Worm (Caenorhabditis elegans) whole organism, midembryonic: ENCODE measurements around the gene F53H1.3.
"Not testable (repeated sequence)": the region's sequence is repeated elsewhere in the genome, so short reads cannot be mapped to it uniquely, and the experiment has no call there.

Experiments
- T22C8.4 ChIP-seq: fragments of 200-800 bp; sonication (Bioruptor generic); IDR thresholded peaks from 2 replicates; pipeline ENCODE4 v1.3.6; 2022; ENCODE audit warnings: missing genetic modification characterization, missing compliant biosample characterization
- cog-1 ChIP-seq: sonication (generic microtip); optimal IDR thresholded peaks from 2 replicates; lab custom pipeline; 2016; ENCODE audit warnings: missing genetic modification characterization, missing compliant biosample characterization
- flt-1 ChIP-seq: fragments of 200-800 bp; sonication (Bioruptor generic); IDR thresholded peaks from 2 replicates; pipeline ENCODE4 v1.3.6; 2022; ENCODE audit warnings: missing genetic modification characterization, missing compliant biosample characterization
- klf-2 ChIP-seq: fragments of 200-800 bp; sonication (Bioruptor generic); conservative IDR thresholded peaks from 2 replicates; pipeline ENCODE4 v1.3.6; 2022; ENCODE audit warnings: missing genetic modification reagents, missing genetic modification characterization, missing compliant biosample characterization
- med-1 ChIP-seq: sonication (generic microtip); optimal IDR thresholded peaks from 2 replicates; lab custom pipeline; 2017; ENCODE audit warnings: missing genetic modification characterization, mild to moderate bottlenecking, missing compliant biosample characterization, antibody characterized with exemption, missing genetic modification reagents; ENCODE audit not compliant: insufficient read depth
- ref-1 ChIP-seq: fragments of 200-800 bp; sonication (Bioruptor generic); conservative IDR thresholded peaks from 2 replicates; pipeline ENCODE4 v1.3.6; 2022; ENCODE audit warnings: missing genetic modification reagents, missing genetic modification characterization, missing compliant biosample characterization
- tab-1 ChIP-seq: fragments of 200-800 bp; sonication (Bioruptor generic); IDR thresholded peaks from 2 replicates; pipeline ENCODE4 v1.3.6; 2022; ENCODE audit warnings: missing genetic modification characterization, missing compliant biosample characterization
- ztf-23 ChIP-seq: fragments of 200-800 bp; sonication (Bioruptor generic); IDR thresholded peaks from 2 replicates; pipeline ENCODE4 v1.3.6; 2022; ENCODE audit warnings: missing genetic modification reagents, missing genetic modification characterization, missing compliant biosample characterization
- ztf-29 ChIP-seq: fragments of 200-800 bp; sonication (Bioruptor generic); IDR thresholded peaks from 2 replicates; pipeline ENCODE4 v1.3.6; 2022; ENCODE audit warnings: missing genetic modification reagents, missing genetic modification characterization, missing compliant biosample characterization

The F53H1.3 gene

DNA sequence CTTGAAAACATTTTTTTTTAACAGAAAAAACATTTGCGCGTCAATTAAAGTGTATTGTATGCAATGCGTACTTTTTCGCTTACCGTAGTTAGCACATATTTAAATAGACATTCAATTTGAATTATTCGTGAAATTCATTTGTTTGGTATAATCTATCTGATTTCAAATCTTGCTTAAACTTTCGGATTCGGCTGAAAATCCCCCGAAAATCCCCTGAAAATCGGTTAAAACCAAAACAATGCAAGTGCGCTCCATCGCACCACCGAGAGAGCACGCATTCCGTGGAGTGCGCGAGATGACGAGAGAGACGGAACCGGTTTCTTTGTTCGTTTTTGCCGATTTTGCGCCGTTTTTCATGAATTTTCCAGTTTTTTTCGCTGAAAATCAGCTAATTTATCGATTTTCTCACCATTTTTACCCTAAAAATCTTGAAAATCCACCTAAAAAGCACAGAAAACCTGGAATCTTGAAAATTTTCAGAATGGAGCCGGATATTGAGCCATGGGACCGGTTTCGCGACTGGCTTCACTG, at the start of gene F53H1.3:
Gene F53H1.3 (plus strand): TSS at position 481 of the 531 bp plus-strand sequence.
- TF ChIP-seq T22C8.4 (GFP tag; lab: Robert Waterston, UW) (no peak), ref-1 (GFP tag; lab: Robert Waterston, UW) (no peak), cog-1 (tag; lab: Kevin White, UChicago) (no peak), ztf-29 (no peak), klf-2 (GFP tag; lab: Robert Waterston, UW) (no peak), med-1 (no peak), flt-1 (GFP tag; lab: Robert Waterston, UW) (no peak), tab-1 (no peak), ztf-23 (GFP tag; lab: Robert Waterston, UW) (no peak)

DNA sequence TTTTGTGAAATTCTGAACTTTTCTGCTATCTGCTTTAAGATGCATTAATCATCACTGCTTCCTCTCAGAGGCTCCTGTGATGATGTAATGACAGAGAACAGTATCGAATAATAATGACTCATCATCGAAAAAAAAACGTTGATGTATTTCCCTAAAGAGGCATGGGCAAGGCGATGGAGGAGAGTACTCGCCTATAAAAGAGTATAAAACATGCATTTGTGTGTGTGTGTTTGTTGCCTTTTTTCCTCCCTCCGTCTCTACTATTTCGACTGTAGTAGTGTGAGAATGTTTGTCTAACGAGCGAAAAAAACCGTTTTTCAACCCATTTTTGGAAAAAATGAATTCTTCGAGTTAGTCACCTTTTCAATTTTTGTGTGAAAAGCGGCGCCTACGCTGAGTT, 44.1 kb upstream of the F53H1.3 start:
- no peak for TF ChIP-seq tab-1
- TF ChIP-seq med-1 = no peak
- TF ChIP-seq ref-1 (GFP tag; lab: Robert Waterston, UW) = no peak
- no peak for TF ChIP-seq klf-2 (GFP tag; lab: Robert Waterston, UW)
- no peak for TF ChIP-seq flt-1 (GFP tag; lab: Robert Waterston, UW)
- no peak for TF ChIP-seq cog-1 (tag; lab: Kevin White, UChicago)
- TF ChIP-seq ztf-23 (GFP tag; lab: Robert Waterston, UW) = no peak
- TF ChIP-seq T22C8.4 (GFP tag; lab: Robert Waterston, UW) = no peak
- TF ChIP-seq ztf-29 = no peak

DNA sequence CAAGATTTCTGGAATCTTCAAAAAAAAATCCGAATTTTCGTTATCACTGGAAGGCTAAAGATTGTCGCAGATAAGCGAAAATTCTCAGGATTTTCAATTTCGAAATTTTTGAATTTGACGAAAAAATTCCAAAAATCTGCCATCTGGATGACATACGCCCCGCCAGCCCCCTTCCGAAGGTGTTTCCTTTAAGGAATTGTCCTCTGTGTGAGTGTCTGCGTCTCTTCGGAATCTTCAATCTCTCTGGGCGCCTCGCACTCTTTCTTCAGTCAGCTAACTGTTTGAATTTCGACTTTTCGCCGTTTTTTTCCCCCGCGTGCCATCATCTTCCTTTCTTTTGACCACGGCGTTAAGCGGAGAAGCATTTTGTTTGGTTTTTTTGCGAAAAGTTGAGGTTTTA, 42.4 kb upstream of the F53H1.3 start:
- TF ChIP-seq klf-2 (GFP tag; lab: Robert Waterston, UW) (no peak), T22C8.4 (GFP tag; lab: Robert Waterston, UW) (no peak), flt-1 (GFP tag; lab: Robert Waterston, UW) (no peak), tab-1 (no peak), ztf-23 (GFP tag; lab: Robert Waterston, UW) (no peak), med-1 (no peak), cog-1 (tag; lab: Kevin White, UChicago) (no peak), ref-1 (GFP tag; lab: Robert Waterston, UW) (no peak), ztf-29 (no peak)

ce11 chrIV:1289327-1289726, 39.6 kb upstream of the F53H1.3 start, which contains the start of gene plst-1:
Gene plst-1 (plus strand): TSS chrIV:1289627.
- TF ChIP-seq tab-1 (no peak), ztf-29 (no peak)

- TF ChIP-seq ref-1 (GFP tag; lab: Robert Waterston, UW) = no peak
- TF ChIP-seq med-1 = no peak
- TF ChIP-seq tab-1 = no peak
- no peak for TF ChIP-seq ztf-23 (GFP tag; lab: Robert Waterston, UW)
- TF ChIP-seq klf-2 (GFP tag; lab: Robert Waterston, UW) = no peak
- TF ChIP-seq T22C8.4 (GFP tag; lab: Robert Waterston, UW) = no peak
These were observed 30.0 kb upstream of the F53H1.3 start for ce11 chrIV:1298984-1299383.

DNA sequence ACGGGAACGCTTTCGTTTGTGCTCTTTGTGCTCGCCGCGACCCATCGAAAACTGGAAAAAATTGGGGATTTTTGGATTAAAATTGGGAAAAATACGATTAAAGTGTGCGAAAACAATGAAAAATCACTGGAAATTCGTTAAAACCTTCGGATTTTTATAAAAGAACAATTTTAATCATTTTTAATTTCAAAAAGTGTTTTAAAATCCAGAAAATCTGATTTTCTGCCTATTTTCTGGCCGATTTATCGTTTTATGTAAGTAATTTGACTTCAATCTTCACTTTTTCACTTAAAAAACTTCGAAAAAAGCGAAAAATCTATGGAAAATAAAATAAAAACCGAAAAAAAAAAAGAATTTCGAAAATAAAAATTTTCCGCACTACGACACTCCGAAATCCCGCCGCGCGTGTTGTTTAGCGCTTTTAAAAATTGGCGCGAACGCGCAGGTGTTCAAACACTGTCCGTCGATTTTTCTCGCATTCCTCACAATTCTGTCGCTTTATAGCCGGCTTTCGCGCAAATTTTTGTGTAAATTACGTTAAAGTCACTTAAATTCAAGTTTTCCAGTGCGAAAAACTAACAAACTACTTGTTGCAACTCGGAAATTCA, 19.3 kb upstream of the F53H1.3 start, which contains the start of the genes ddx-46 and F53H1.4:
Gene ddx-46 (minus strand): TSS at position 51 of the 608 bp plus-strand sequence.
Gene F53H1.4 (plus strand): TSS at position 567 of the 608 bp plus-strand sequence.
- TF ChIP-seq flt-1 (GFP tag; lab: Robert Waterston, UW) (0 out of 2 replicates have a peak, but pooled peaks have one; percentile 18), ref-1 (GFP tag; lab: Robert Waterston, UW) (no peak)

ce11 chrIV:1310337-1310736, 18.6 kb upstream of the F53H1.3 start:
- TF ChIP-seq cog-1 (tag; lab: Kevin White, UChicago) (no peak), tab-1 (no peak), flt-1 (GFP tag; lab: Robert Waterston, UW) (no peak), ztf-29 (no peak), med-1 (no peak), klf-2 (GFP tag; lab: Robert Waterston, UW) (no peak), T22C8.4 (GFP tag; lab: Robert Waterston, UW) (no peak), ztf-23 (GFP tag; lab: Robert Waterston, UW) (no peak), ref-1 (GFP tag; lab: Robert Waterston, UW) (no peak)

DNA sequence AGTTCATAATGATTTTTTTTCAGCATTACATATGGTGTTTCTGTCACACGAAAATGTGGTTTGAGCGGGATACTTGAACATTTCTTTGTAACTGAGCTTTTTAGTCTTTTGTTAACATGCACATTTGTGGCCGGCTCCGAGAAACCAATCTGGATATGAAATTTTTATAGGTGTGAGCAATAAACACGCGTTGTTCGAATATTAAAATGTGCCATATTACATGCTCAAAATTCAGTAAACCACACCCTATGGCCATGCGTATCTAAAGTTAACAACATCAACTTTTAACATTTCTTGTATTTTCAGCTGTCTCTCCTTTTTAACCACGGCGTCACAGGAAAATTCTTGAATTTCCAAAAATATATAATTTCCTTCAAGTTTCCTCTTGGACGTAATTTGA, 11.8 kb downstream of the F53H1.3 start, which contains the start of gene F58F6.6:
Gene F58F6.6 (plus strand): TSS at position 301 of the 400 bp plus-strand sequence.
- not testable (repeated sequence) for TF ChIP-seq ztf-23 (GFP tag; lab: Robert Waterston, UW); klf-2 (GFP tag; lab: Robert Waterston, UW); tab-1

DNA sequence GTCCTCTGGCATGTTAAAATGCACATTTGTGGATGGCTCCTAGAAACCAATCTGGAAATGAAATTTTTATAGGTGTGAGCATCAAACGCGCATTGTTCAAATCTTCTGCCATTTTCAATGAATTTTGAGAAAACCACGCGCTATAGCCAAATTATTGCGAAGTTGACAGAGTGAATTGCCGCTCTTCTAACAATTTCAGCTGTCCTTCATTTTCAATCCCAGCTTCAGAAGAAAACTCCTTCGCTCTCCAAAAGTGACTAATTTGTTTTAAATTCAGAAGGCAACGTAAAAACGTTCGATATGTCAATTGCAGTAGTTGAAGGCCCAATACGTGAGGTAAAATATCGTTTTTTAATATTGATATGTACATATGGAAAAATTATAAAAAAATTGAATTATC, 14.4 kb downstream of the F53H1.3 start, which contains the start of gene F58F6.5:
Gene F58F6.5 (plus strand): TSS at position 301 of the 400 bp plus-strand sequence.
- TF ChIP-seq cog-1 (tag; lab: Kevin White, UChicago); ref-1 (GFP tag; lab: Robert Waterston, UW); med-1: not testable (repeated sequence)

- no peak for TF ChIP-seq cog-1 (tag; lab: Kevin White, UChicago)
- no peak for TF ChIP-seq T22C8.4 (GFP tag; lab: Robert Waterston, UW)
- no peak for TF ChIP-seq klf-2 (GFP tag; lab: Robert Waterston, UW)
These were observed 18.0 kb downstream of the F53H1.3 start, which contains the start of gene rfc-2 for ce11 chrIV:1346981-1347380. Gene rfc-2 (plus strand): TSS chrIV:1347314.
